Worm (Caenorhabditis elegans) whole organism, early embryonic: ENCODE measurements around the gene F46B3.16.

Experiments used
- B0310.2 ChIP-seq: sonication (generic microtip); optimal IDR thresholded peaks from 2 replicates; lab custom pipeline; 2016; ENCODE audit warnings: mild to moderate bottlenecking, missing genetic modification characterization, missing compliant biosample characterization
- F13C5.2 ChIP-seq: sonication (generic microtip); optimal IDR thresholded peaks from 2 replicates; lab custom pipeline; 2017; ENCODE audit warnings: mild to moderate bottlenecking, missing genetic modification characterization, inconsistent platforms, missing compliant biosample characterization
- aly-1 ChIP-seq: sonication (generic microtip); optimal IDR thresholded peaks from 2 replicates; lab custom pipeline; 2016; ENCODE audit warnings: missing genetic modification characterization, missing compliant biosample characterization
- ama-1 ChIP-seq: fragments of 150-350 bp; optimal IDR thresholded peaks from 2 replicates; lab custom pipeline; 2014
- ceh-13 ChIP-seq: fragments of 200-800 bp; sonication (Bioruptor generic); optimal IDR thresholded peaks from 2 replicates; lab custom pipeline; 2018; ENCODE audit warnings: mild to moderate bottlenecking, missing genetic modification characterization, missing compliant biosample characterization
- ceh-36 ChIP-seq: sonication (generic microtip); optimal IDR thresholded peaks from 2 replicates; lab custom pipeline; 2016; ENCODE audit warnings: missing genetic modification characterization, inconsistent platforms, missing compliant biosample characterization
- ets-7 ChIP-seq: sonication (generic microtip); optimal IDR thresholded peaks from 2 replicates; lab custom pipeline; 2016; ENCODE audit warnings: missing genotype, missing genetic modification characterization, missing compliant biosample characterization
- flt-1 ChIP-seq: fragments of 200-800 bp; sonication (Bioruptor generic); IDR thresholded peaks from 2 replicates; pipeline ENCODE4 v1.3.6; 2022; ENCODE audit warnings: missing genetic modification characterization, missing compliant biosample characterization
- hmbx-1 ChIP-seq: sonication (generic microtip); optimal IDR thresholded peaks from 2 replicates; lab custom pipeline; 2016; ENCODE audit warnings: mild to moderate bottlenecking, missing genetic modification characterization, missing compliant biosample characterization
- hmg-4 ChIP-seq: fragments of 200-800 bp; sonication (Bioruptor generic); optimal IDR thresholded peaks from 2 replicates; lab custom pipeline; 2018; ENCODE audit warnings: mild to moderate bottlenecking, missing genetic modification characterization, missing compliant biosample characterization
- hnd-1 ChIP-seq: sonication (generic microtip); optimal IDR thresholded peaks from 2 replicates; lab custom pipeline; 2016; ENCODE audit warnings: missing genetic modification characterization, missing compliant biosample characterization
- pes-1 ChIP-seq: fragments of 200-800 bp; sonication (Bioruptor generic); IDR thresholded peaks from 2 replicates; pipeline ENCODE4 v1.3.6; 2022; ENCODE audit warnings: missing genetic modification reagents, missing genetic modification characterization, missing compliant biosample characterization
- scrt-1 ChIP-seq: fragments of 200-800 bp; sonication (Bioruptor generic); IDR thresholded peaks from 2 replicates; pipeline ENCODE4 v1.3.6; 2022; ENCODE audit warnings: missing genetic modification characterization, missing compliant biosample characterization
- sea-1 ChIP-seq: fragments of 200-800 bp; sonication (Bioruptor generic); conservative IDR thresholded peaks from 2 replicates; pipeline ENCODE4 v1.3.6; 2022; ENCODE audit warnings: missing genetic modification characterization, missing compliant biosample characterization
- tbx-11 ChIP-seq: fragments of 200-800 bp; sonication (Bioruptor generic); IDR thresholded peaks from 2 replicates; pipeline ENCODE4 v1.3.6; 2022; ENCODE audit warnings: missing genetic modification characterization, missing compliant biosample characterization
- tbx-37 ChIP-seq: fragments of 200-800 bp; sonication (Bioruptor generic); conservative IDR thresholded peaks from 2 replicates; pipeline ENCODE4 v1.3.6; 2022; ENCODE audit warnings: missing genetic modification reagents, missing genetic modification characterization, missing compliant biosample characterization
- tra-4 ChIP-seq: sonication (generic microtip); optimal IDR thresholded peaks from 2 replicates; lab custom pipeline; 2017; ENCODE audit warnings: missing genetic modification characterization, missing compliant biosample characterization

F46B3.16 gene

ce11 chrV:20626043-20626761 lies 8.2 kb upstream of the F46B3.16 start, which contains the start of the genes F46B3.9 and srz-18:
TSS of gene F46B3.9 (minus strand) at chrV:20626143.
TSS of gene srz-18 (plus strand) at chrV:20626711.
- TF ChIP-seq tbx-37 (GFP tag; lab: Robert Waterston, UW), result no peak
- no peak for TF ChIP-seq hmg-4 (GFP tag; lab: Kevin White, UChicago)
- TF ChIP-seq aly-1 (tag; lab: Kevin White, UChicago), result no peak
- TF ChIP-seq ets-7 (tag; lab: Kevin White, UChicago), result no peak
- TF ChIP-seq scrt-1 (GFP tag; lab: Robert Waterston, UW), result no peak
- no peak for TF ChIP-seq flt-1 (GFP tag; lab: Robert Waterston, UW)
- TF ChIP-seq tra-4 (tag; lab: Kevin White, UChicago), result no peak
- TF ChIP-seq ceh-13 (GFP tag; lab: Kevin White, UChicago), result no peak
- TF ChIP-seq ama-1 (lab: Kevin White, UChicago), result no peak
- no peak for TF ChIP-seq F13C5.2
- no peak for TF ChIP-seq hnd-1 (tag; lab: Kevin White, UChicago)
- TF ChIP-seq sea-1, result no peak
- no peak for TF ChIP-seq B0310.2 (tag; lab: Kevin White, UChicago)
- TF ChIP-seq ceh-36 (tag; lab: Kevin White, UChicago), result no peak
- no peak for TF ChIP-seq hmbx-1 (tag; lab: Kevin White, UChicago)
- no peak for TF ChIP-seq tbx-11 (GFP tag; lab: Robert Waterston, UW)
- no peak for TF ChIP-seq pes-1 (GFP tag; lab: Robert Waterston, UW)

- TF ChIP-seq ceh-13 (GFP tag; lab: Kevin White, UChicago), result no peak
- TF ChIP-seq B0310.2 (tag; lab: Kevin White, UChicago), result no peak
- TF ChIP-seq flt-1 (GFP tag; lab: Robert Waterston, UW), result no peak
- TF ChIP-seq scrt-1 (GFP tag; lab: Robert Waterston, UW), result no peak
- TF ChIP-seq aly-1 (tag; lab: Kevin White, UChicago), result no peak
- TF ChIP-seq hmg-4 (GFP tag; lab: Kevin White, UChicago), result no peak
- TF ChIP-seq sea-1, result no peak
- TF ChIP-seq pes-1 (GFP tag; lab: Robert Waterston, UW), result no peak
- TF ChIP-seq tbx-11 (GFP tag; lab: Robert Waterston, UW), result no peak
- TF ChIP-seq tra-4 (tag; lab: Kevin White, UChicago), result no peak
- TF ChIP-seq hmbx-1 (tag; lab: Kevin White, UChicago), result no peak
- no peak for TF ChIP-seq ceh-36 (tag; lab: Kevin White, UChicago)
- TF ChIP-seq ets-7 (tag; lab: Kevin White, UChicago), result no peak
- TF ChIP-seq hnd-1 (tag; lab: Kevin White, UChicago), result no peak
- TF ChIP-seq ama-1 (lab: Kevin White, UChicago), result no peak
- TF ChIP-seq F13C5.2, result no peak
- TF ChIP-seq tbx-37 (GFP tag; lab: Robert Waterston, UW), result no peak
Measured at ce11 chrV:20631255-20631654, 3.2 kb upstream of the F46B3.16 start, which contains the start of gene F46B3.14. TSS of gene F46B3.14 (minus strand) at chrV:20631355.

- TF ChIP-seq tra-4 (tag; lab: Kevin White, UChicago), result no peak
- TF ChIP-seq hmg-4 (GFP tag; lab: Kevin White, UChicago), result no peak
- TF ChIP-seq tbx-37 (GFP tag; lab: Robert Waterston, UW), result no peak
Measured at ce11 chrV:20633619-20634018, 811 bp upstream of the F46B3.16 start, which contains the start of gene F46B3.15. TSS of gene F46B3.15 (minus strand) at chrV:20633719.

ce11 chrV:20636855-20637254 lies 2.4 kb downstream of the F46B3.16 start, which contains the start of gene ttr-13:
TSS of gene ttr-13 (minus strand) at chrV:20636955.
- no peak for TF ChIP-seq hmbx-1 (tag; lab: Kevin White, UChicago)
- TF ChIP-seq hmg-4 (GFP tag; lab: Kevin White, UChicago), result no peak
- no peak for TF ChIP-seq tbx-11 (GFP tag; lab: Robert Waterston, UW)
- no peak for TF ChIP-seq sea-1
- no peak for TF ChIP-seq scrt-1 (GFP tag; lab: Robert Waterston, UW)
- TF ChIP-seq pes-1 (GFP tag; lab: Robert Waterston, UW), result no peak
- no peak for TF ChIP-seq ceh-36 (tag; lab: Kevin White, UChicago)
- TF ChIP-seq tbx-37 (GFP tag; lab: Robert Waterston, UW), result no peak
- no peak for TF ChIP-seq F13C5.2

- TF ChIP-seq flt-1 (GFP tag; lab: Robert Waterston, UW), result no peak
- TF ChIP-seq tbx-11 (GFP tag; lab: Robert Waterston, UW), result no peak
- TF ChIP-seq F13C5.2, result no peak
- no peak for TF ChIP-seq ceh-36 (tag; lab: Kevin White, UChicago)
- TF ChIP-seq tra-4 (tag; lab: Kevin White, UChicago), result no peak
- TF ChIP-seq sea-1, result no peak
- no peak for TF ChIP-seq B0310.2 (tag; lab: Kevin White, UChicago)
- no peak for TF ChIP-seq ama-1 (lab: Kevin White, UChicago)
- no peak for TF ChIP-seq hmbx-1 (tag; lab: Kevin White, UChicago)
- TF ChIP-seq ceh-13 (GFP tag; lab: Kevin White, UChicago), result no peak
- TF ChIP-seq hmg-4 (GFP tag; lab: Kevin White, UChicago), result no peak
- TF ChIP-seq pes-1 (GFP tag; lab: Robert Waterston, UW), result no peak
- no peak for TF ChIP-seq ets-7 (tag; lab: Kevin White, UChicago)
- TF ChIP-seq hnd-1 (tag; lab: Kevin White, UChicago), result no peak
- no peak for TF ChIP-seq tbx-37 (GFP tag; lab: Robert Waterston, UW)
Measured at ce11 chrV:20638344-20638743, 3.9 kb downstream of the F46B3.16 start, which contains the start of gene Y44A6B.3. TSS of gene Y44A6B.3 (minus strand) at chrV:20638444.

ce11 chrV:20639294-20639693 lies 4.9 kb downstream of the F46B3.16 start, which contains the start of gene srxa-14:
TSS of gene srxa-14 (plus strand) at chrV:20639594.
- no peak for TF ChIP-seq hmbx-1 (tag; lab: Kevin White, UChicago)
- no peak for TF ChIP-seq F13C5.2

ce11 chrV:20641896-20642295 lies 7.5 kb downstream of the F46B3.16 start, which contains the start of gene srxa-15:
TSS of gene srxa-15 (plus strand) at chrV:20642196.
- TF ChIP-seq ceh-13 (GFP tag; lab: Kevin White, UChicago) (no peak), ama-1 (lab: Kevin White, UChicago) (no peak), F13C5.2 (no peak), flt-1 (GFP tag; lab: Robert Waterston, UW) (no peak)
